Fruit fly (Drosophila melanogaster): ENCODE measurements around the gene CG14218.

CG14218 gene

dm6 chrX:19546658-19547038, 35.1 kb downstream of the CG14218 start:
- no peak for TF ChIP-seq bab1 (GFP tag; optimal IDR thresholded peaks at IDR 0.05)
- no peak for TF ChIP-seq tj (GFP tag; optimal IDR thresholded peaks at IDR 0.05)
- TF ChIP-seq Clk (GFP tag; optimal IDR thresholded peaks at IDR 0.05), result no peak
- TF ChIP-seq kay (GFP tag; ENCODE audit: borderline replicate concordance), result no peak
- TF ChIP-seq toe (GFP tag; optimal IDR thresholded peaks at IDR 0.05), result no peak
- TF ChIP-seq CG12768 (GFP tag; optimal IDR thresholded peaks at IDR 0.05), result no peak
- no peak for TF ChIP-seq CG7045 (GFP tag; optimal IDR thresholded peaks at IDR 0.05)
- TF ChIP-seq CG7101 (tag; optimal IDR thresholded peaks at IDR 0.05), result no peak
- no peak for TF ChIP-seq cnc (optimal IDR thresholded peaks at IDR 0.05)
- no peak for TF ChIP-seq Mnt (GFP tag; optimal IDR thresholded peaks at IDR 0.05)
- no peak for TF ChIP-seq cic (GFP tag; optimal IDR thresholded peaks at IDR 0.05)
- TF ChIP-seq pad (GFP tag; optimal IDR thresholded peaks at IDR 0.05), result no peak
- no peak for TF ChIP-seq Hr96 (GFP tag; optimal IDR thresholded peaks at IDR 0.05)
- TF ChIP-seq CG14711 (tag; optimal IDR thresholded peaks at IDR 0.05), result no peak

DNA sequence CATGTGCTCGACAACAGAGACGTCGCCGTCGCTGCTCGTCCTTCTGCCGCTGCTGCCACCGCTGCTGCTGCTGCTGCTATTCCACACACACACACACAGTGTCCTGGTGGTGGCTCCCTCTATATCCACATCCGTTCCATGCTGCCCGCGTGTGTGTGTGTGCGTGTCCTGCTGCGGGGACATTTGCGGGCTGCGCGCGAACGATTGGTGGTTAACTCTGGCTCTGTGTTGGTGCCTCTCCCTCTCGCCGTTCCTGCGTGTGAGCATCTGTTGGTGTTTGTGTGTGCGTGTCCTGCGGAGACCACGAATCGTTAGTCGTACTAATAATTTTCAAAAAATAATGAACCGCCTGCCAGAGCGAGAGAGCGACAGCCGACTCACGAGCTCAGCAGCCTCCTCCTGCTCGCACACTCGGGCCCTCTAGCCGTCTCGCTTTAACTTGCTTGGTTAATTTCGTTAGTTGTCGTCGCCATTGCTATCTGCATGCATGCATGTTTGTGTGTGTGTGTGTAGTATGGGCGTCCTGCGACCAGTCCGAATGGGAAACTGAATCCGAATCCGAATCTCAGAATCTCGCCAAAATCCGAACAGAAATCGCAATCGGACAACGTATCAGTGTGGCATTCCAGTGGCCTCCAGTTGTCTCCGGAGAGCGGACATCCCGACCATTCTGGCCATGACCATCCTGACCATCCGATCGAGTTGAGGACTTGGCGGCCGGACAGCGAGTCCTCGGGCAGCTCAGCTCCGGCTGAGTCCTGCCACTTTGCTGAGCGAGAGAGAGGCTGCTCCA, 35.7 kb downstream of the CG14218 start:
- TF ChIP-seq CG5204 (GFP tag; optimal IDR thresholded peaks at IDR 0.05), result no peak
- no peak for TF ChIP-seq CG12768 (GFP tag; optimal IDR thresholded peaks at IDR 0.05)

DNA sequence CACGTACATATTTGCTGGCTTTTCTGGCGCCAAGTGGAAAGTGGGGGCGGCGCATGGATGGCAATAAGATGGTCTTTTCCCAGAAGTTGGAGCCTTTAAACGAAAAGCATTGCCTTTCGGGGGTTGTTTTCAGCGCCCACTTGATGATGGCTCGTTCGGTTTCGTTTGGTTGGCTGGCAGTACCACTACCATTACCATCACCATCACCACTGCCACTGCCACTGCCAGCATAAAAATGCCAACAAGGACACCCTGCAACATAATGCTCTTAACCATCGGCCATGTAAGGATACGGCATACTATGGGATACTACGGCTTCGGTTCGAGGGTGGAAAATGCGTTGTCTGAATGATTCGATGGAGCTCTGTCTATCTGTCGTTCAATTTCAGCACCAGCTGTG, 46.4 kb downstream of the CG14218 start:
- TF ChIP-seq Mnt (GFP tag; optimal IDR thresholded peaks at IDR 0.05), result no peak
- TF ChIP-seq ovo (GFP tag; optimal IDR thresholded peaks at IDR 0.05), result no peak
- TF ChIP-seq tj (GFP tag; optimal IDR thresholded peaks at IDR 0.05), result no peak
- no peak for TF ChIP-seq CG14711 (tag; optimal IDR thresholded peaks at IDR 0.05)
- no peak for TF ChIP-seq CG11617 (GFP tag; optimal IDR thresholded peaks at IDR 0.05)
- no peak for TF ChIP-seq CG1620 (GFP tag; optimal IDR thresholded peaks at IDR 0.05)
- TF ChIP-seq toe (GFP tag; optimal IDR thresholded peaks at IDR 0.05), result no peak
- no peak for TF ChIP-seq Crg-1 (GFP tag; optimal IDR thresholded peaks at IDR 0.05)
- TF ChIP-seq CG12768 (GFP tag; optimal IDR thresholded peaks at IDR 0.05), result no peak
- no peak for TF ChIP-seq pad (GFP tag; optimal IDR thresholded peaks at IDR 0.05)
- no peak for TF ChIP-seq CG5204 (GFP tag; optimal IDR thresholded peaks at IDR 0.05)
- no peak for TF ChIP-seq CG7045 (GFP tag; optimal IDR thresholded peaks at IDR 0.05)
- TF ChIP-seq Hr96 (GFP tag; optimal IDR thresholded peaks at IDR 0.05), result no peak

dm6 chrX:19531642-19532041, 50.1 kb downstream of the CG14218 start, which contains the start of gene CG12231:
TSS of gene CG12231 (minus strand) at chrX:19531742.
- TF ChIP-seq Crg-1 (GFP tag; optimal IDR thresholded peaks at IDR 0.05), result no peak
- no peak for TF ChIP-seq cic (GFP tag; optimal IDR thresholded peaks at IDR 0.05)
- no peak for TF ChIP-seq toe (GFP tag; optimal IDR thresholded peaks at IDR 0.05)
- no peak for TF ChIP-seq pad (GFP tag; optimal IDR thresholded peaks at IDR 0.05)
- TF ChIP-seq tj (GFP tag; optimal IDR thresholded peaks at IDR 0.05), result no peak
- no peak for TF ChIP-seq CG7101 (tag; optimal IDR thresholded peaks at IDR 0.05)
- TF ChIP-seq bab1 (GFP tag; optimal IDR thresholded peaks at IDR 0.05), result no peak
- no peak for TF ChIP-seq CG14711 (tag; optimal IDR thresholded peaks at IDR 0.05)
- TF ChIP-seq Mnt (GFP tag; optimal IDR thresholded peaks at IDR 0.05), result no peak
- no peak for TF ChIP-seq Hr96 (GFP tag; optimal IDR thresholded peaks at IDR 0.05)
- TF ChIP-seq ovo (GFP tag; optimal IDR thresholded peaks at IDR 0.05), result no peak
- TF ChIP-seq cnc (optimal IDR thresholded peaks at IDR 0.05), result no peak
- no peak for TF ChIP-seq CG33017 (tag; optimal IDR thresholded peaks at IDR 0.05)
- no peak for TF ChIP-seq kay (GFP tag; ENCODE audit: borderline replicate concordance)
